Fruit fly (Drosophila melanogaster) whole organism, embryonic: ENCODE data around the gene Snx6.
A peak's percentile ranks its signal among the peaks of the same experiment; 100 is the strongest.

ENCODE experiments used
- Antp ChIP-seq: fragments of 200-800 bp; sonication (Bioruptor generic); optimal IDR thresholded peaks from 3 replicates; lab custom pipeline; 2016; ENCODE audit warnings: missing biosample characterization, missing genetic modification characterization
- CG10543 ChIP-seq: fragments of 200-800 bp; sonication (Bioruptor generic); optimal IDR thresholded peaks from 3 replicates; lab custom pipeline; 2017; ENCODE audit warnings: missing biosample characterization, mild to moderate bottlenecking, missing genetic modification characterization, moderate library complexity
- CG10565 ChIP-seq: fragments of 200-800 bp; sonication (Bioruptor generic); optimal IDR thresholded peaks from 3 replicates; lab custom pipeline; 2016; ENCODE audit warnings: missing biosample characterization, mild to moderate bottlenecking, missing genetic modification characterization
- CG11398 ChIP-seq: fragments of 200-800 bp; sonication (Bioruptor generic); optimal IDR thresholded peaks from 2 replicates; lab custom pipeline; 2016; ENCODE audit warnings: missing biosample characterization, missing genetic modification characterization
- CG12155 ChIP-seq: fragments of 200-800 bp; sonication (Bioruptor generic); optimal IDR thresholded peaks from 3 replicates; lab custom pipeline; 2016; ENCODE audit warnings: missing biosample characterization, missing genetic modification characterization
- CG13775 ChIP-seq: fragments of 200-800 bp; sonication (Bioruptor generic); optimal IDR thresholded peaks from 3 replicates; lab custom pipeline; 2017; ENCODE audit warnings: missing biosample characterization, mild to moderate bottlenecking, missing genetic modification characterization
- CG13894 ChIP-seq: fragments of 200-800 bp; sonication (Bioruptor generic); optimal IDR thresholded peaks from 3 replicates; lab custom pipeline; 2018; ENCODE audit warnings: missing biosample characterization, mild to moderate bottlenecking, missing genetic modification characterization, moderate library complexity
- CG16779 ChIP-seq: fragments of 200-800 bp; sonication (Bioruptor generic); IDR thresholded peaks from 2 replicates; pipeline ENCODE4 v1.3.6; 2022; ENCODE audit warnings: missing biosample characterization, missing genetic modification characterization
- CG2712 ChIP-seq: fragments of 200-800 bp; optimal IDR thresholded peaks from 3 replicates; lab custom pipeline; 2019; ENCODE audit warnings: missing biosample characterization, mild to moderate bottlenecking, missing genetic modification characterization, moderate library complexity
- CG2889 ChIP-seq: fragments of 200-800 bp; sonication (Bioruptor generic); IDR thresholded peaks from 3 replicates; pipeline ENCODE4 v1.3.6; 2022; ENCODE audit warnings: missing biosample characterization, missing genetic modification characterization
- CG31224 ChIP-seq: fragments of 200-800 bp; sonication (Bioruptor generic); IDR thresholded peaks from 2 replicates; pipeline ENCODE4 v1.3.6; 2022; ENCODE audit warnings: missing biosample characterization, missing genetic modification characterization
- CG32532 ChIP-seq: fragments of 200-800 bp; sonication (Bioruptor generic); IDR thresholded peaks from 2 replicates; pipeline ENCODE4 v1.3.6; 2022; ENCODE audit warnings: missing biosample characterization, missing genetic modification characterization
- CG3726 ChIP-seq: fragments of 200-800 bp; sonication (Bioruptor generic); IDR thresholded peaks from 3 replicates; pipeline ENCODE4, ENCODE4 v1.3.6; 2022; ENCODE audit warnings: missing biosample characterization, missing genetic modification characterization
- CG4360 ChIP-seq: fragments of 200-800 bp; sonication (Bioruptor generic); IDR thresholded peaks from 2 replicates; pipeline ENCODE4 v1.3.6; 2022; ENCODE audit warnings: missing biosample characterization, missing genetic modification characterization
- CG43689 ChIP-seq: fragments of 200-800 bp; sonication (Bioruptor generic); IDR thresholded peaks from 2 replicates; pipeline ENCODE4 v1.3.6; 2022; ENCODE audit warnings: missing biosample characterization, missing genetic modification characterization
- CG7357 ChIP-seq: fragments of 200-800 bp; sonication (Bioruptor generic); IDR thresholded peaks from 3 replicates; pipeline ENCODE4 v1.3.6; 2022; ENCODE audit warnings: missing biosample characterization, missing genetic modification characterization
- CG8388 ChIP-seq: fragments of 200-800 bp; sonication (Bioruptor generic); optimal IDR thresholded peaks from 2 replicates; lab custom pipeline; 2019; ENCODE audit warnings: missing biosample characterization, mild to moderate bottlenecking, missing genetic modification characterization, moderate library complexity
- H2.0 ChIP-seq: fragments of 200-800 bp; sonication (Bioruptor generic); IDR thresholded peaks from 2 replicates; pipeline ENCODE4 v1.3.6; 2022; ENCODE audit warnings: missing biosample characterization, missing genetic modification characterization
- Lpt ChIP-seq: fragments of >200 bp; optimal IDR thresholded peaks from 2 replicates; lab custom pipeline; 2018; ENCODE audit warnings: missing biosample characterization, missing genetic modification characterization
- MESR4 ChIP-seq: fragments of 200-800 bp; sonication (Bioruptor generic); optimal IDR thresholded peaks from 2 replicates; lab custom pipeline; 2018; ENCODE audit warnings: missing biosample characterization, mild to moderate bottlenecking, missing genetic modification characterization, moderate library complexity
- Max ChIP-seq: fragments of 200-800 bp; sonication (Bioruptor generic); optimal IDR thresholded peaks from 2 replicates; lab custom pipeline; 2016; ENCODE audit warnings: missing biosample characterization, mild to moderate bottlenecking, missing genetic modification characterization
- Myb ChIP-seq: fragments of 200-800 bp; sonication (Bioruptor generic); optimal IDR thresholded peaks from 2 replicates; lab custom pipeline; 2016; ENCODE audit warnings: missing biosample characterization, missing genetic modification characterization
- Oli ChIP-seq: fragments of 200-800 bp; sonication (Bioruptor generic); optimal IDR thresholded peaks from 2 replicates; lab custom pipeline; 2018; ENCODE audit warnings: missing biosample characterization, mild to moderate bottlenecking, missing genetic modification characterization, moderate library complexity
- Optix ChIP-seq: fragments of 200-800 bp; sonication (Bioruptor generic); IDR thresholded peaks from 3 replicates; pipeline ENCODE4 v1.3.6; 2022; ENCODE audit warnings: missing biosample characterization, missing genetic modification characterization
- Six4 ChIP-seq: fragments of 200-800 bp; sonication (Bioruptor generic); optimal IDR thresholded peaks from 2 replicates; lab custom pipeline; 2016; ENCODE audit warnings: missing biosample characterization, missing genetic modification characterization
- Sox102F ChIP-seq: fragments of 200-800 bp; sonication (Bioruptor generic); optimal IDR thresholded peaks from 2 replicates; lab custom pipeline; 2018; ENCODE audit warnings: missing biosample characterization, mild to moderate bottlenecking, missing genetic modification characterization, moderate library complexity
- Sry-δ ChIP-seq: fragments of 200-800 bp; sonication (Bioruptor generic); optimal IDR thresholded peaks from 2 replicates; lab custom pipeline; 2016; ENCODE audit warnings: missing biosample characterization, missing genetic modification characterization
- Taf1 ChIP-seq: fragments of 200-800 bp; sonication (Bioruptor generic); IDR thresholded peaks from 2 replicates; pipeline ENCODE4 v1.3.6; 2022; ENCODE audit warnings: missing biosample characterization, missing genetic modification characterization
- az2 ChIP-seq: fragments of 200-800 bp; sonication (Bioruptor generic); optimal IDR thresholded peaks from 3 replicates; lab custom pipeline; 2016; ENCODE audit warnings: missing biosample characterization, missing genetic modification characterization
- corto ChIP-seq: fragments of 200-800 bp; sonication (Bioruptor generic); optimal IDR thresholded peaks from 2 replicates; lab custom pipeline; 2016; ENCODE audit warnings: missing biosample characterization, mild to moderate bottlenecking, missing genetic modification characterization, moderate library complexity
- da ChIP-seq: fragments of 200-800 bp; sonication (Bioruptor generic); optimal IDR thresholded peaks from 2 replicates; lab custom pipeline; 2016; ENCODE audit warnings: missing biosample characterization, missing genetic modification characterization
- dan ChIP-seq: fragments of 200-800 bp; sonication (Bioruptor generic); IDR thresholded peaks from 2 replicates; pipeline ENCODE4 v1.3.6; 2022; ENCODE audit warnings: missing biosample characterization, missing genetic modification characterization
- dmrt11E ChIP-seq: fragments of 200-800 bp; sonication (Bioruptor generic); optimal IDR thresholded peaks from 3 replicates; lab custom pipeline; 2018; ENCODE audit warnings: missing biosample characterization, mild to moderate bottlenecking, missing genetic modification characterization, moderate library complexity
- esg ChIP-seq: fragments of 200-800 bp; sonication (Bioruptor generic); conservative IDR thresholded peaks from 2 replicates; pipeline ENCODE4 v1.3.6; 2022; ENCODE audit warnings: missing biosample characterization, missing genetic modification characterization
- gro ChIP-seq: fragments of 200-800 bp; sonication (Bioruptor generic); optimal IDR thresholded peaks from 2 replicates; lab custom pipeline; 2016; ENCODE audit warnings: missing biosample characterization, missing genetic modification characterization
- h ChIP-seq: fragments of >200 bp; optimal IDR thresholded peaks from 2 replicates; lab custom pipeline; 2017
- oc ChIP-seq: fragments of 200-800 bp; sonication (Bioruptor generic); optimal IDR thresholded peaks from 2 replicates; lab custom pipeline; 2018; ENCODE audit warnings: missing biosample characterization, mild to moderate bottlenecking, missing genetic modification characterization, moderate library complexity
- pan ChIP-seq, 4 experiments: fragments of >200 bp in 3 of 4; fragments of 200-800 bp in 1 of 4; sonication (Bioruptor generic) in 1 of 4; optimal IDR thresholded peaks in 3 of 4; IDR thresholded peaks in 1 of 4; 2 replicates each; pipeline versions ENCODE4 v1.3.6 to Lab custom; 2017 to 2022; ENCODE audit warnings: missing biosample characterization in 2 of 4, missing genetic modification characterization in 2 of 4, mixed read lengths in 1 of 4
- slbo ChIP-seq: fragments of 200-800 bp; sonication (Bioruptor generic); IDR thresholded peaks from 2 replicates; pipeline ENCODE4 v1.3.6; 2022; ENCODE audit warnings: missing biosample characterization, missing genetic modification characterization
- sr ChIP-seq: fragments of 200-800 bp; sonication (Bioruptor generic); IDR thresholded peaks from 3 replicates; pipeline ENCODE4 v1.3.6; 2022; ENCODE audit warnings: missing biosample characterization, missing genetic modification characterization
- tin ChIP-seq: fragments of 200-800 bp; sonication (Bioruptor generic); optimal IDR thresholded peaks from 3 replicates; lab custom pipeline; 2016; ENCODE audit warnings: missing biosample characterization, missing genetic modification characterization

Snx6 gene

dm6 chr2L:8255406-8255805, 34.9 kb upstream of the Snx6 start (continued):
- no peak for TF ChIP-seq pan (optimal IDR thresholded peaks at IDR 0.05; lab: Kevin White, UChicago)
- TF ChIP-seq pan (GFP tag; optimal IDR thresholded peaks at IDR 0.05 in 1 of 2, IDR thresholded peaks at IDR 0.05 in 1 of 2), result peak in 1 of 2 experiments; percentile 41
- no peak for TF ChIP-seq CG11398
- TF ChIP-seq CG32532 (GFP tag; lab: Robert Waterston, UW), result peak; percentile 72
- TF ChIP-seq h, result no peak
- no peak for TF ChIP-seq CG10543 (GFP tag; lab: Kevin White, UChicago)
- TF ChIP-seq az2 (GFP tag; lab: Kevin White, UChicago), result no peak
- no peak for TF ChIP-seq H2.0
- TF ChIP-seq dmrt11E, result no peak
- no peak for TF ChIP-seq Antp (GFP tag; lab: Kevin White, UChicago)
- TF ChIP-seq CG2712 (tag; lab: Kevin White, UChicago), result no peak
- TF ChIP-seq Lpt (GFP tag; lab: Kevin White, UChicago), result no peak
- TF ChIP-seq Myb (GFP tag; lab: Kevin White, UChicago), result no peak
- TF ChIP-seq CG12155 (GFP tag; lab: Kevin White, UChicago), result no peak
- TF ChIP-seq CG13894 (tag; lab: Kevin White, UChicago), result no peak
- no peak for TF ChIP-seq oc (tag; lab: Kevin White, UChicago)
- no peak for TF ChIP-seq CG3726 (GFP tag; lab: Robert Waterston, UW)
- TF ChIP-seq Taf1, result peak; percentile 12; the same call in 1 of the 2 replicates
- TF ChIP-seq da (GFP tag; lab: Kevin White, UChicago), result no peak
- no peak for TF ChIP-seq CG43689 (GFP tag; lab: Robert Waterston, UW)

dm6 chr2L:8243903-8244302, 23.4 kb upstream of the Snx6 start, which contains the start of gene CG43057:
CG43057 (minus strand) TSS chr2L:8244003.
- TF ChIP-seq CG31224 (GFP tag; lab: Robert Waterston, UW) (no peak), Six4 (GFP tag; lab: Kevin White, UChicago) (no peak), dan (GFP tag; lab: Robert Waterston, UW) (no peak), Max (GFP tag; lab: Kevin White, UChicago) (no peak), Oli (tag; lab: Kevin White, UChicago) (no peak), CG4360 (GFP tag; lab: Robert Waterston, UW) (no peak)

- TF ChIP-seq Sry-δ (GFP tag; lab: Kevin White, UChicago) (no peak), CG10565 (GFP tag; lab: Kevin White, UChicago) (no peak), CG7357 (GFP tag; lab: Robert Waterston, UW) (no peak), CG2889 (GFP tag; lab: Robert Waterston, UW) (no peak), Taf1 (no peak), MESR4 (GFP tag; lab: Kevin White, UChicago) (no peak), Sox102F (no peak), esg (GFP tag; lab: Robert Waterston, UW) (no peak), gro (GFP tag; lab: Kevin White, UChicago) (no peak), CG8388 (GFP tag; lab: Kevin White, UChicago) (no peak), CG16779 (GFP tag; lab: Robert Waterston, UW) (no peak), sr (GFP tag; lab: Robert Waterston, UW) (no peak), tin (GFP tag; lab: Kevin White, UChicago) (no peak), slbo (GFP tag; lab: Robert Waterston, UW) (no peak), CG13775 (no peak), corto (GFP tag; lab: Kevin White, UChicago) (no peak), Optix (GFP tag; lab: Robert Waterston, UW) (no peak)
- TF ChIP-seq, all 482 proteins: peak for 0
Observed at dm6 chr2L:8242186-8242585, 21.6 kb upstream of the Snx6 start, which contains the start of gene CG14277. CG14277 (plus strand) TSS chr2L:8242486.
